Fruit fly (Drosophila melanogaster): ENCODE measurements around the gene Hr38.

DNA sequence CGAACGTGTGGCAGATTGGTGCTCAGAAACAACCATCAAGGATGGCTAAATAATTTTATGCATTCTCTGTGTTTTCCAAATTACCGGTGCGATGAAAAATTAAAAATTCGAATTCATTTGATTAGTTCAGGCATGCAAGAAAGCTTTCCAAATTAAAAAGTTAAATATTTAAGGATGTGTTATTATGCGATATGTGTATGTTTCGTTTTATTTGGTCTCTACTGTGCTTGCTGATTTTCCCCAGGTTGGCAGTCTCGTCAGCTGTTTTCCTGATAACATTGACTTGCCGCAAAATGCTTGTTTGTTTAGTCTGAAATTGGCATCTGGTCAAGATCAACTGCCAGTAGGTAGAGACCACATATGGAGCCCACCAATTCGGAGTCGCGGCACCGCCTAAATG is 64.5 kb downstream of the Hr38 start, which contains the start of gene CG2611:
- TF ChIP-seq Sin3A (optimal IDR thresholded peaks at IDR 0.05) (no peak), Myc (optimal IDR thresholded peaks at IDR 0.05) (no peak)

Data from Kc167 (cell line).